Fruit fly (Drosophila melanogaster): ENCODE data around the gene Or19b.

- TF ChIP-seq EcR (GFP tag; optimal IDR thresholded peaks at IDR 0.05), result no peak
- no peak for TF ChIP-seq Pif1A (GFP tag; optimal IDR thresholded peaks at IDR 0.05)
- TF ChIP-seq gl (tag; optimal IDR thresholded peaks at IDR 0.05), result no peak
- peak; percentile 62; the same call in 1 of the 2 replicates for TF ChIP-seq Ets98B (GFP tag; IDR thresholded peaks at IDR 0.05)
- TF ChIP-seq CG32121 (GFP tag; IDR thresholded peaks at IDR 0.05), result no peak
- no peak for TF ChIP-seq CG9948 (tag; optimal IDR thresholded peaks at IDR 0.05)
- TF ChIP-seq CG15710 (tag; optimal IDR thresholded peaks at IDR 0.05), result no peak
- TF ChIP-seq CG8301 (tag; optimal IDR thresholded peaks at IDR 0.05), result no peak
- TF ChIP-seq CG34367 (tag; optimal IDR thresholded peaks at IDR 0.05), result no peak
- no peak for TF ChIP-seq D1 (tag; optimal IDR thresholded peaks at IDR 0.05)
- no peak for TF ChIP-seq CG10348 (GFP tag; IDR thresholded peaks at IDR 0.05)
- 0 out of 2 replicates have a peak, but pooled peaks have one; percentile 25 for TF ChIP-seq CG12605 (GFP tag; IDR thresholded peaks at IDR 0.05)
- no peak for TF ChIP-seq CG14655 (GFP tag; optimal IDR thresholded peaks at IDR 0.05)
Measured at dm6 chrX:20129554-20129953, 35.4 kb downstream of the Or19b start.

Data from whole organism, pupa.